Fruit fly (Drosophila melanogaster): ENCODE measurements around the gene ergic53.

ergic53 gene

DNA sequence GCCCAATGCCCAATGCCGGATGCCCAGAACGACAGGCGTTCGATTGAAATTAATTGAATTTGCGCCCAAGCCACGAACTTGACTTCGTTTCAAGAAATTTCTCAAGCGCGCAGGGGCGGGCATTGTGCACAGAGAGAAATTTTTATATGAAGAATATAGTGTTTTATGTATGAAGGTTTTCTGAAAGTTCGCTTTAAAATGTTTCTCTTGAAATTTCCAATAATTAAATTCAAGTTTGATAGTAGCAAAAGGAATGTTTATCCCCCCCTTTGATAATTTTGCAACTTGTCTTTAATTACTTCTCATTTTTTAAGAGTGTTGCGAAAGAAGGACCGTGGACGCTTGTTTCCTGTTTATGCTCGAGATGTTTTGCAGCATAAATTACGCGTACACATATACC lies 9.1 kb downstream of the ergic53 start (continued):
- TF ChIP-seq pb (GFP tag; optimal IDR thresholded peaks at IDR 0.05) (no peak), mam (GFP tag; optimal IDR thresholded peaks at IDR 0.05) (no peak), CG7372 (GFP tag; IDR thresholded peaks at IDR 0.05) (no peak), kay (GFP tag; optimal IDR thresholded peaks at IDR 0.05) (no peak), CG15696 (tag; optimal IDR thresholded peaks at IDR 0.05) (no peak), Ets65A (GFP tag) (peak; percentile 69), emc (GFP tag; optimal IDR thresholded peaks at IDR 0.05) (no peak), btn (GFP tag; optimal IDR thresholded peaks at IDR 0.05) (no peak), cg (GFP tag; optimal IDR thresholded peaks at IDR 0.05) (no peak), CG9797 (GFP tag; optimal IDR thresholded peaks at IDR 0.05) (no peak), stc (GFP tag; IDR thresholded peaks at IDR 0.05) (no peak), dmrt11E (tag; optimal IDR thresholded peaks at IDR 0.05) (peak; percentile 48), Xrp1 (GFP tag; IDR thresholded peaks at IDR 0.05) (0 out of 2 replicates have a peak, but pooled peaks have one; percentile 46), TFAM (GFP tag; optimal IDR thresholded peaks at IDR 0.05) (no peak), Hand (GFP tag; optimal IDR thresholded peaks at IDR 0.05) (no peak), Ptx1 (GFP tag; IDR thresholded peaks at IDR 0.05) (peak; percentile 18; the same call in 1 of the 2 replicates), CG17361 (GFP tag; IDR thresholded peaks at IDR 0.05) (no peak), repo (GFP tag; optimal IDR thresholded peaks at IDR 0.05) (no peak), HHEX (GFP tag; optimal IDR thresholded peaks at IDR 0.05) (no peak), CG2120 (GFP tag; optimal IDR thresholded peaks at IDR 0.05) (peak; percentile 11), Rfx (GFP tag; IDR thresholded peaks at IDR 0.05) (peak; percentile 23; the same call in 1 of the 2 replicates), crc (GFP tag; optimal IDR thresholded peaks at IDR 0.05) (no peak), CG3847 (GFP tag; IDR thresholded peaks at IDR 0.05) (no peak), so (GFP tag; IDR thresholded peaks at IDR 0.05) (no peak), CG31441 (GFP tag; IDR thresholded peaks at IDR 0.05) (peak; percentile 42; the same call in 1 of the 2 replicates), CG2889 (GFP tag; IDR thresholded peaks at IDR 0.05) (no peak), ara (GFP tag; IDR thresholded peaks at IDR 0.05) (no peak), CG6791 (GFP tag; IDR thresholded peaks at IDR 0.05; ENCODE audit: partially characterized antibody) (no peak), Hmx (GFP tag; optimal IDR thresholded peaks at IDR 0.05) (no peak), CG31388 (GFP tag; optimal IDR thresholded peaks at IDR 0.05) (no peak), CG6175 (GFP tag; IDR thresholded peaks at IDR 0.05) (no peak), Lhr (GFP tag; optimal IDR thresholded peaks at IDR 0.05) (no peak), Hr78 (GFP tag; optimal IDR thresholded peaks at IDR 0.05) (no peak), cato (GFP tag; optimal IDR thresholded peaks at IDR 0.05; ENCODE audit: borderline replicate concordance) (no peak), CG4854 (GFP tag; optimal IDR thresholded peaks at IDR 0.05) (no peak), CG1233 (GFP tag; optimal IDR thresholded peaks at IDR 0.05) (no peak), CG32767 (GFP tag; IDR thresholded peaks at IDR 0.05) (no peak), Deaf1 (tag; optimal IDR thresholded peaks at IDR 0.05) (no peak), Drgx (GFP tag; IDR thresholded peaks at IDR 0.05) (no peak), CG12219 (GFP tag; optimal IDR thresholded peaks at IDR 0.05) (no peak), Optix (GFP tag; IDR thresholded peaks at IDR 0.05) (no peak), Dbx (GFP tag; IDR thresholded peaks at IDR 0.05) (no peak), CG10565 (GFP tag; optimal IDR thresholded peaks at IDR 0.05) (no peak), yki (optimal IDR thresholded peaks at IDR 0.05) (no peak), CG4360 (GFP tag; IDR thresholded peaks at IDR 0.05) (no peak), ems (GFP tag; optimal IDR thresholded peaks at IDR 0.05) (no peak), CG11093 (GFP tag; IDR thresholded peaks at IDR 0.05) (no peak), Ssrp (tag; optimal IDR thresholded peaks at IDR 0.05) (peak; percentile 16), Ravus (GFP tag; IDR thresholded peaks at IDR 0.05) (no peak), CG15514 (GFP tag; optimal IDR thresholded peaks at IDR 0.05) (no peak), org-1 (GFP tag; optimal IDR thresholded peaks at IDR 0.05) (no peak), gsb (GFP tag; IDR thresholded peaks at IDR 0.05) (no peak), Atf-2 (GFP tag; optimal IDR thresholded peaks at IDR 0.05) (no peak)

All from whole organism, embryonic.